Fruit fly (Drosophila melanogaster) S2 (cell line): ENCODE measurements around the gene CG34404.

Source experiments
- CG8478 ChIP-seq: fragments of >200 bp; optimal IDR thresholded peaks from 2 replicates; lab custom pipeline; 2018
- CTCF ChIP-seq, 2 experiments: fragments of >200 bp; optimal IDR thresholded peaks; 2 replicates each; lab custom pipeline; 2018

CG34404 gene

DNA sequence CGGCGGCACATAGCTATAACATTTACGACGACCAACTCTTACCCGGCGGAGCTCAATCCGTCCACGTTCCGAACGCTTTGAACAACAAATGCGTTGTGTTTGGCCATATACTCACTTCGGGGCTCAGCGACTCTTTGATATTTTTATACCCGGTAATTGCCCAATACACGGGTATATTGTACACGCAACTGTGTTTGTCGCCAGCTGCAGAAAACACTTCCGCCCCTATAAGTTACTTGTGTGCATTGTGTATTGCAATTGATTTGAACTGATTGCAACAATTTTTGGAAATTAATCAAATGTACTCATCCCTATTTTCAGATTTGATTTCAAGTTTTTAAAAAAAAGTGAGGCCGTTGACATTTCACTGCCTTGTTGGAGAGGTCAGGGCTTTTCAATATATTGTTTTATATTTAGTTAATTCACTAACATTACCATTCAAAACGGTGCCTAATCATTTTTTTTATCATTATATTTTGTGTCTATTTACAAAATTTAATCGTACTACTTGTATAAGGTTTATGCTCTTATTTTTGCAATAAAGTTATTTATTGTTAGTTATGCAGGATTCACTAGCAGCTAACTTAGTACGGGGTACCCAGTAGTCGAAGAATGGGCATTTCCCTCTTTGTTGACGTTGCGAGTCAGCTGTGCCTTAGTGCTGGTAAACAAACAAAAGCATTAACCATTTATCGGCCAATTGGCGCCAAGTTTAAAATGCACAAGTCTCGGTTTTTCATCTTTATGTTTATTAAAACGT lies 24.4 kb downstream of the CG34404 start, which contains the start of gene Nagk:
Gene Nagk, minus strand, starts transcription at position 331 of the 760 bp plus-strand sequence.
- no peak for TF ChIP-seq CG8478
- no peak for TF ChIP-seq CTCF (optimal IDR thresholded peaks at IDR 0.05; lab: Kevin White, UChicago)

DNA sequence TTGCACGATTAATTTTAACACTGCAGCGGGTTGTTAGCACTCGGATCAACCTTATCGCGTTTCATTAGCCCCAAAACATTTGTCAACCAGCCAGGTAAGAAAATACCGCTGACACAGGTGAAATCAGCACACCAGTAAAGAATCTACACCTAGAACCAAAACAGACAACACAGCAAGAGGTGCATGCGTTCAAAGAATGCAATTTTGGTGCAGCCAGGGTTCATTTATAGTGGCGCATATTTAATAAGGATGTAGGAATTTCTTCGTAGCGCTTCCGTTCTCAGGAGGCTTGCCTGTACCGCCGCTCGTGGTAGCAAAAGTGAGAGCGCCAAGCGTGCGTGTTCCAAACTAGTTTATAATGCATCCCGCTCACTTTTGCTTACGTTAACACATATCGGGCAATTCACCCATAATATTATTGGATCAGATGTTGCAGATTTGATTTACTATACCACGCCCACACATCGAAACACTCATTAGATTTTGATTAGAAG lies 25.0 kb downstream of the CG34404 start:
- no peak for TF ChIP-seq CG8478
- no peak for TF ChIP-seq CTCF (optimal IDR thresholded peaks at IDR 0.05; lab: Kevin White, UChicago)

DNA sequence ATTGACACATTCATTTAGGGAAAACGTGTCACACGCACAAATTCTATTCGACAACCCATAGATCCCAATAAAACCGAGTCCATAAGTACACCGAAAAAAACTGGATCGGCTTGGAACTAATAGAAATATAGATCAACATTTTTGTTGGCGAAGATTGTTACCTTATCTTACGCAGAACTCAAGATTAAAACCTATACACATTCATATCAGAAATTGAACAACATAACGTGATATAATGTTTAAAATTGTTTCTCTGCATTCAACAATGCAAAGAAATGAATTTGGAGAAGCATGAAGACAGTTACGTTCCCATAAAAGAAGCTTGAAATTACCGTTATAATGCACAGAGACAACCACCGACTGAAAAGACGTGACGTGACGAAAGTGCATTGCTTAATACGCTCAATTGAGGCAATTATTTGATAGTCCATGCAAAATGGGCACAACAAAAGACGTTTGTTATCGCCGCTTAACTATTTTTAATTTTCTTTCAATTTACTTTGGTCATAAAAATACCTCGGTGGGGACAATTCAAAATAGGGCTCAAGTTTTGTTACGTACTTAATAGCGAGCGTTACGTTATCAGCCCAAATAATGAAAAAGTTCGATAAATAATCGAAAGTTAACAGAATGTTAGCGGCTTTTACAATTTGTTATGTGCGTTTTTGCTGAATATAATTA lies 27.3 kb downstream of the CG34404 start, which contains the start of gene SerRS-m:
Gene SerRS-m, plus strand, starts transcription at position 616 of the 681 bp plus-strand sequence.
- TF ChIP-seq CG8478: no peak
- TF ChIP-seq CTCF (optimal IDR thresholded peaks at IDR 0.05; lab: Kevin White, UChicago): no peak

DNA sequence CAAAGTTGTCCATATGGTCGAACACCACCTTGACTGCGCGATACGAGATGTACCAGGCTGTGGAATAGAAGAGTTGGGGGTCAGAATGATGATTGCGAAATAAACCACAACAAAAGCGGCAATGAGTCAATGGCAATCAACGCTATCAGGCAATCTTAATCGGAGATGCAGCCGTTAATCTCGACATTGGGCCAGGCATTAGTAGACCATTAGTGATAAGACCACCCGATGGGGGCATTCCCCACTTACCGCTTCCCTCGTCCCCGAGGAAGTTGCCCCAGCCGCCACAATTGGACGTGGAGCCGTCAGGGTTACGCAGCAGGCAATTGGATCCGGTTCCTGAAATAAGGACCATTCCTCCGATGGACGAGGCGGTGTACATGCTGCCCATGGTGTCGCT lies 28.4 kb downstream of the CG34404 start:
- TF ChIP-seq CG8478: no peak
- no peak for TF ChIP-seq CTCF (optimal IDR thresholded peaks at IDR 0.05; lab: Kevin White, UChicago)

DNA sequence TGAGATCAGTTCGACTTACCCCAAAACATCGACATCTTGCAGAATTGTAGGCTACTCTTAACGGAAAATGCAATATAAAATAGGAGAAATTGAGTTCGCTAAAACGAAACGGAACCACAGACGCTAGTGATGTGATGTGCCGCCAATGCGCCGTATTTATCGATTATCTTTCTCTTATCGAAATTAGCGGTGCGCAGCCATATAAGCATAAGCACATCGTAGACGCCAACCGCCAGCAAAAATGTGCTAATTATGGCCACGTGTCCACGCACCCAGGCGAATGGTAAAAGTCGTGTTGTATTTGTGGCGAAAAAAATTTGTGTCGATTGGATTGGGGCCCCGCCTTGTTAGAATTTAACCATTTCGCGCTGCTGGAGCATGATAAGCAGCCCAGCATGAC lies 34.5 kb downstream of the CG34404 start, which contains the start of the genes Fkbp39 and Cyfip:
Gene Fkbp39, minus strand, starts transcription at position 140 of the 400 bp plus-strand sequence.
Gene Cyfip, plus strand, starts transcription at position 273 of the 400 bp plus-strand sequence.
- TF ChIP-seq CG8478 (no peak), CTCF (optimal IDR thresholded peaks at IDR 0.05; lab: Kevin White, UChicago) (peak; percentile 41 to 48)

- TF ChIP-seq CG8478 (no peak), CTCF (optimal IDR thresholded peaks at IDR 0.05; lab: Kevin White, UChicago) (peak; percentile 4 to 23)
Measured at dm6 chr3R:15330472-15330871, 37.0 kb downstream of the CG34404 start, which contains the start of gene mRpL9. TSS of gene mRpL9 (plus strand) at chr3R:15330738.

DNA sequence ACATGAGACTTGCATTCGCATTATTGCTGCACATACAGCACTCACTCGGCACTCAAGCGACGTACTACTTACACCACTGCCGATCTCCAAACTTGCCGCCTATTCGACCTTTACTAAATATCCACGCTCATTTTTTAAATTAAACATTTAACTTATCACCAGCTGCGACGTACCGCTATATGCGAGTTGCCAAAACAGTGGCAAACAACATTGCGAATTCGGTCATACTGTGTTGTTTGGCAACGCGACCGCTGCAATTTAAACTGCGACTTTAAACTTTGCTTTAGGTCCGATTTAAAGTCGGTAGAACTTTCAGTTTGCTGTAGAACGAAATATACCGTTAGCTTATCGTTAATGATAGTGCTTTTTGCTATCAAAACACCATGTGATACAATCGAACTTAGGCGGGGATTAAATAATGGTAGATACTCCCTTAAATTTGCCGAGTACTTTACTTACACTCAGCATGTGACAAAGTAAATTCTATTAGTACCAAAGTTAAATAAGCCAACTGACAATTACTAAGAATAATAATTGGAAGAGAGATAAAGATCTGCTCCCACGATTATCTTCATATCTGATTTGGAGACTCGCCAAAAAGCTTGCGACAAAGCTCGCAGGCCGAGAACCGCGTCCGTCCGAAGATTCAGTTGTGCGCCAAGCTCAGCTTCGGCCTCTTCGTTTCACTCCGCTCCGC lies 39.2 kb downstream of the CG34404 start, which contains the start of the genes CG6236 and ea:
Gene CG6236, minus strand, starts transcription at position 187 of the 697 bp plus-strand sequence.
Gene ea, plus strand, starts transcription at position 647 of the 697 bp plus-strand sequence.
- no peak for TF ChIP-seq CTCF (optimal IDR thresholded peaks at IDR 0.05; lab: Kevin White, UChicago)
- no peak for TF ChIP-seq CG8478

dm6 chr3R:15320747-15321085 lies 46.7 kb downstream of the CG34404 start, which contains the start of gene ear:
TSS of gene ear (plus strand) at chr3R:15320756.
- TF ChIP-seq CTCF (optimal IDR thresholded peaks at IDR 0.05; lab: Kevin White, UChicago): no peak
- TF ChIP-seq CG8478: no peak

- TF ChIP-seq CG8478: no peak
- TF ChIP-seq CTCF (optimal IDR thresholded peaks at IDR 0.05; lab: Kevin White, UChicago): no peak
Measured at dm6 chr3R:15319912-15320746, 47.3 kb downstream of the CG34404 start, which contains the start of the genes CG6276 and CG44040. TSS of gene CG6276 (minus strand) at chr3R:15320069. TSS of gene CG44040 (plus strand) at chr3R:15320378.

- TF ChIP-seq CG8478: no peak
- TF ChIP-seq CTCF (optimal IDR thresholded peaks at IDR 0.05; lab: Kevin White, UChicago): no peak
Measured at dm6 chr3R:15316326-15316725, 51.1 kb downstream of the CG34404 start, which contains the start of gene CG14866. TSS of gene CG14866 (plus strand) at chr3R:15316471.

DNA sequence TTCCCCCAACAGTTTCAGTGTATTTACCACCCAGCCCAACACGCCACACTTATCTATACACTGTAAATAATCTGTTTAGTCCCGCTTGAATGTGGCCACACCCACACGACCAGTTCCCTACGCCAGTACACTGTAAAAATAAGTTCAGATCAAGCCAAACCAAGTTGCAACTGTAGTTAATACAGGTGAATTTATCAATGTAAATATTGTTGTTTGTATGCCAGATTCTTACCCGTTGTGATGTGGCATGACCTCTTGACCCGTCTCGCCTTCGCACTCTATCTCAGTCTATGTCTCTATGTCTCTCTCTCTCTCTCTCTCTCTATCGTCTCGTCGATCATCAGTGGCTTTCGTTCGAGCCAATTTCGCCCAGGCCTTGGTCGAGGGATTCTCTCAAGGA lies 53.6 kb downstream of the CG34404 start:
- TF ChIP-seq CG8478 (no peak), CTCF (optimal IDR thresholded peaks at IDR 0.05; lab: Kevin White, UChicago) (no peak)
